Worm (Caenorhabditis elegans) whole organism, late embryonic: ENCODE measurements around the gene sex-1.

Source experiments
- T23F11.4 ChIP-seq: fragments of 200-800 bp; sonication (Bioruptor generic); optimal IDR thresholded peaks from 2 replicates; lab custom pipeline; 2018; ENCODE audit warnings: mild to moderate bottlenecking, missing genetic modification characterization, missing compliant biosample characterization
- ceh-14 ChIP-seq: sonication (generic microtip); optimal IDR thresholded peaks from 2 replicates; lab custom pipeline; 2016; ENCODE audit warnings: missing genotype, missing genetic modification characterization, missing compliant biosample characterization
- ceh-19 ChIP-seq: fragments of 200-800 bp; sonication (Bioruptor generic); optimal IDR thresholded peaks from 2 replicates; lab custom pipeline; 2018; ENCODE audit warnings: mild to moderate bottlenecking, missing genetic modification characterization, missing compliant biosample characterization
- ceh-2 ChIP-seq: sonication (generic microtip); optimal IDR thresholded peaks from 2 replicates; lab custom pipeline; 2016; ENCODE audit warnings: missing genotype, missing genetic modification characterization, missing compliant biosample characterization
- ceh-24 ChIP-seq: sonication (generic microtip); optimal IDR thresholded peaks from 2 replicates; lab custom pipeline; 2016; ENCODE audit warnings: mild to moderate bottlenecking, missing genetic modification characterization, missing compliant biosample characterization
- ceh-45 ChIP-seq: fragments of 200-800 bp; sonication (Bioruptor generic); IDR thresholded peaks from 2 replicates; pipeline ENCODE4 v1.3.6; 2022; ENCODE audit warnings: missing genetic modification reagents, missing genetic modification characterization, missing compliant biosample characterization
- ceh-48 ChIP-seq: sonication (generic microtip); optimal IDR thresholded peaks from 2 replicates; lab custom pipeline; 2016; ENCODE audit warnings: missing genetic modification characterization, inconsistent platforms, missing compliant biosample characterization
- ceh-9 ChIP-seq: sonication (generic microtip); optimal IDR thresholded peaks from 2 replicates; lab custom pipeline; 2016; ENCODE audit warnings: mild to moderate bottlenecking, missing genetic modification characterization, inconsistent platforms, missing compliant biosample characterization
- elt-2 ChIP-seq: sonication (generic microtip); optimal IDR thresholded peaks from 2 replicates; lab custom pipeline; 2016; ENCODE audit warnings: missing genetic modification reagents, missing genetic modification characterization, missing compliant biosample characterization
- elt-4 ChIP-seq: sonication (generic microtip); optimal IDR thresholded peaks from 2 replicates; lab custom pipeline; 2016; ENCODE audit warnings: missing genetic modification characterization, missing compliant biosample characterization
- ets-4 ChIP-seq: sonication (generic microtip); optimal IDR thresholded peaks from 2 replicates; lab custom pipeline; 2016; ENCODE audit warnings: missing genetic modification characterization, missing compliant biosample characterization
- fax-1 ChIP-seq: sonication (generic microtip); optimal IDR thresholded peaks from 2 replicates; lab custom pipeline; 2016; ENCODE audit warnings: missing genotype, missing genetic modification characterization, missing compliant biosample characterization
- fkh-6 ChIP-seq: sonication (generic microtip); optimal IDR thresholded peaks from 2 replicates; lab custom pipeline; 2016; ENCODE audit warnings: missing genetic modification characterization, missing compliant biosample characterization
- hlh-15 ChIP-seq: sonication (generic microtip); optimal IDR thresholded peaks from 2 replicates; lab custom pipeline; 2016; ENCODE audit warnings: missing genetic modification characterization, missing compliant biosample characterization
- hlh-6 ChIP-seq: sonication (generic microtip); optimal IDR thresholded peaks from 2 replicates; lab custom pipeline; 2016; ENCODE audit warnings: missing genotype, missing genetic modification characterization, missing compliant biosample characterization
- hlh-8 ChIP-seq: sonication (generic microtip); optimal IDR thresholded peaks from 2 replicates; lab custom pipeline; 2016; ENCODE audit warnings: missing genotype, missing genetic modification characterization, missing compliant biosample characterization
- lin-11 ChIP-seq: fragments of 200-800 bp; sonication (Bioruptor generic); optimal IDR thresholded peaks from 2 replicates; lab custom pipeline; 2018; ENCODE audit warnings: mild to moderate bottlenecking, missing genetic modification characterization, missing compliant biosample characterization
- nfya-1 ChIP-seq: sonication (generic microtip); optimal IDR thresholded peaks from 2 replicates; lab custom pipeline; 2017; ENCODE audit warnings: missing genetic modification characterization, mild to moderate bottlenecking, missing compliant biosample characterization, antibody characterized with exemption, moderate library complexity
- nhr-11 ChIP-seq: fragments of 150-350 bp; optimal IDR thresholded peaks from 2 replicates; lab custom pipeline; 2014; ENCODE audit warnings: missing biosample characterization, missing genetic modification characterization
- nhr-232 ChIP-seq: sonication (generic microtip); optimal IDR thresholded peaks from 2 replicates; lab custom pipeline; 2016; ENCODE audit warnings: missing genetic modification characterization, missing compliant biosample characterization
- pax-1 ChIP-seq: fragments of 150-350 bp; optimal IDR thresholded peaks from 2 replicates; lab custom pipeline; 2014; ENCODE audit warnings: missing biosample characterization, missing genetic modification characterization
- pha-4 ChIP-seq: fragments of 150-350 bp; optimal IDR thresholded peaks from 2 replicates; lab custom pipeline; 2018; ENCODE audit warnings: missing biosample characterization, missing genetic modification reagents, missing genetic modification characterization
- pqm-1 ChIP-seq: sonication (generic microtip); optimal IDR thresholded peaks from 2 replicates; lab custom pipeline; 2016; ENCODE audit warnings: missing genetic modification characterization, missing compliant biosample characterization
- ref-2 ChIP-seq: sonication (generic microtip); optimal IDR thresholded peaks from 2 replicates; lab custom pipeline; 2016; ENCODE audit warnings: missing genetic modification characterization, missing compliant biosample characterization
- rnt-1 ChIP-seq: sonication (generic microtip); optimal IDR thresholded peaks from 2 replicates; lab custom pipeline; 2016; ENCODE audit warnings: missing genetic modification characterization, missing compliant biosample characterization
- tbx-7 ChIP-seq: sonication (generic microtip); optimal IDR thresholded peaks from 2 replicates; lab custom pipeline; 2016; ENCODE audit warnings: missing genotype, missing genetic modification characterization, missing compliant biosample characterization
- ttx-3 ChIP-seq: sonication (generic microtip); optimal IDR thresholded peaks from 2 replicates; lab custom pipeline; 2016; ENCODE audit warnings: missing genetic modification reagents, missing genetic modification characterization, missing compliant biosample characterization
- unc-3 ChIP-seq, 2 experiments: fragments of 200-800 bp in 1 of 2; sonication (Bioruptor generic) in 1 of 2; sonication (generic microtip) in 1 of 2; conservative IDR thresholded peaks in 1 of 2; optimal IDR thresholded peaks in 1 of 2; 2 replicates each; pipeline versions ENCODE4 v1.3.6 to Lab custom; 2016 to 2022; ENCODE audit warnings: missing compliant biosample characterization in 2 of 2, missing genetic modification characterization in 2 of 2, missing genetic modification reagents in 1 of 2
- unc-86 ChIP-seq: sonication (generic microtip); optimal IDR thresholded peaks from 2 replicates; lab custom pipeline; 2016; ENCODE audit warnings: missing genetic modification characterization, missing compliant biosample characterization

sex-1 gene

ce11 chrX:10227217-10227616 lies 22.0 kb upstream of the sex-1 start:
- TF ChIP-seq hlh-6 (tag; lab: Kevin White, UChicago) (no peak), fax-1 (tag; lab: Kevin White, UChicago) (no peak), tbx-7 (tag; lab: Kevin White, UChicago) (no peak), nhr-11 (tag; lab: Kevin White, UChicago) (no peak), fkh-6 (tag; lab: Kevin White, UChicago) (no peak), ceh-9 (tag; lab: Kevin White, UChicago) (no peak), ceh-2 (tag; lab: Kevin White, UChicago) (no peak), pax-1 (tag; lab: Kevin White, UChicago) (no peak), nhr-232 (tag; lab: Kevin White, UChicago) (no peak), ets-4 (tag; lab: Kevin White, UChicago) (no peak), ceh-45 (GFP tag; lab: Robert Waterston, UW) (no peak), ceh-14 (tag; lab: Kevin White, UChicago) (no peak), pqm-1 (tag; lab: Kevin White, UChicago) (no peak), lin-11 (no peak)

- TF ChIP-seq ets-4 (tag; lab: Kevin White, UChicago): no peak
- no peak for TF ChIP-seq T23F11.4
- TF ChIP-seq pqm-1 (tag; lab: Kevin White, UChicago): no peak
- no peak for TF ChIP-seq hlh-8 (tag; lab: Kevin White, UChicago)
- no peak for TF ChIP-seq pha-4 (tag; lab: Kevin White, UChicago)
- TF ChIP-seq unc-3 (GFP tag; conservative IDR thresholded peaks at IDR 0.05; lab: Robert Waterston, UW): no peak
- no peak for TF ChIP-seq unc-3 (tag; optimal IDR thresholded peaks at IDR 0.05; lab: Kevin White, UChicago)
- TF ChIP-seq, all 69 proteins: peak for 0
Observed at ce11 chrX:10225845-10226244, 20.6 kb upstream of the sex-1 start.

ce11 chrX:10219184-10219705 lies 14.0 kb upstream of the sex-1 start:
- no peak for TF ChIP-seq unc-3 (GFP tag; conservative IDR thresholded peaks at IDR 0.05; lab: Robert Waterston, UW)
- TF ChIP-seq unc-3 (tag; optimal IDR thresholded peaks at IDR 0.05; lab: Kevin White, UChicago): peak; percentile 61
- no peak for TF ChIP-seq hlh-15 (tag; lab: Kevin White, UChicago)

- no peak for TF ChIP-seq elt-4 (tag; lab: Kevin White, UChicago)
- TF ChIP-seq hlh-15 (tag; lab: Kevin White, UChicago): no peak
- no peak for TF ChIP-seq nfya-1 (tag; lab: Kevin White, UChicago)
- no peak for TF ChIP-seq ref-2 (tag; lab: Kevin White, UChicago)
- TF ChIP-seq unc-86 (tag; lab: Kevin White, UChicago): no peak
- TF ChIP-seq ceh-24 (tag; lab: Kevin White, UChicago): no peak
Observed at ce11 chrX:10218779-10219178, 13.6 kb upstream of the sex-1 start, which contains the start of gene F44A6.5. Gene F44A6.5 (minus strand): TSS chrX:10218929.

ce11 chrX:10216857-10217256 lies 11.6 kb upstream of the sex-1 start:
- no peak for TF ChIP-seq elt-2 (tag; lab: Kevin White, UChicago)
- no peak for TF ChIP-seq ttx-3 (tag; lab: Kevin White, UChicago)
- TF ChIP-seq ceh-19 (GFP tag; lab: Kevin White, UChicago): no peak
- TF ChIP-seq, all 69 proteins: peak for 0

ce11 chrX:10216344-10216743 lies 11.1 kb upstream of the sex-1 start:
- TF ChIP-seq pha-4 (tag; lab: Kevin White, UChicago) (no peak), elt-2 (tag; lab: Kevin White, UChicago) (peak; percentile 52), rnt-1 (tag; lab: Kevin White, UChicago) (no peak)

ce11 chrX:10215429-10215828 lies 10.2 kb upstream of the sex-1 start, which contains the start of gene F44A6.4:
Gene F44A6.4 (minus strand): TSS chrX:10215495.
- TF ChIP-seq lin-11: no peak
- TF ChIP-seq ceh-48 (tag; lab: Kevin White, UChicago): peak; percentile 36
